Worm (Caenorhabditis elegans): ENCODE results near the gene pdzd-8.

DNA sequence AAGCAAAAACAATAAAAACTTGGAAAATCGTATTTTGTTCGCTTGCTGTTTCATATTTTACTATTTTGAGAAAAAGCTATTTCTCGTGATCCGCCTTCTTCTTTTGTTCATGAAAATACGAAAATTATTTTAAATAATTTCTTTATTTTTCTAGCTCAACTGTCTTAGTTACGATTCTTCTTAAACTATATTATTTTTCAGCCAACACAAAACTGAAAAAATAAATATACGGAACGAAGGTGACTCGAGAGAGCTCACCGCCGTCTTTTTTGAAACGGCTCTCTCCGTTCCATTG, at the start of gene pdzd-8:
- TF ChIP-seq elt-1 (tag; optimal IDR thresholded peaks at IDR 0.05; ENCODE audit: borderline replicate concordance, insufficient read depth) = no peak
- no peak for TF ChIP-seq mab-5 (tag; optimal IDR thresholded peaks at IDR 0.05)
- TF ChIP-seq lin-13 (tag; optimal IDR thresholded peaks at IDR 0.05) = no peak
- TF ChIP-seq nhr-237 (tag; optimal IDR thresholded peaks at IDR 0.05) = no peak
- no peak for TF ChIP-seq snpc-4 (tag; optimal IDR thresholded peaks at IDR 0.05)
- TF ChIP-seq nhr-28 (tag; optimal IDR thresholded peaks at IDR 0.05) = no peak

Measured in whole organism, mixed stage, embryonic.